Worm (Caenorhabditis elegans) whole organism, L2 larva: ENCODE results near the gene T10G3.3.

ENCODE experiments used
- lin-13 ChIP-seq: fragments of 150-350 bp; optimal IDR thresholded peaks from 2 replicates; lab custom pipeline; 2014; ENCODE audit warnings: missing biosample characterization, missing genetic modification reagents, missing genetic modification characterization
- lsy-2 ChIP-seq, 2 experiments: fragments of 150-350 bp in 1 of 2; sonication (generic microtip) in 1 of 2; optimal IDR thresholded peaks; 2 replicates each; lab custom pipeline; 2014 to 2017; ENCODE audit warnings: missing biosample characterization in 2 of 2, missing genetic modification characterization in 2 of 2
- mdl-1 ChIP-seq, 2 experiments: fragments of 150-350 bp in 1 of 2; sonication (generic microtip) in 1 of 2; optimal IDR thresholded peaks; 2 replicates each; lab custom pipeline; 2017; ENCODE audit warnings: missing biosample characterization in 2 of 2, missing genetic modification characterization in 2 of 2
- ztf-4 ChIP-seq: fragments of 150-350 bp; optimal IDR thresholded peaks from 2 replicates; lab custom pipeline; 2014; ENCODE audit warnings: missing biosample characterization, missing genetic modification characterization

DNA sequence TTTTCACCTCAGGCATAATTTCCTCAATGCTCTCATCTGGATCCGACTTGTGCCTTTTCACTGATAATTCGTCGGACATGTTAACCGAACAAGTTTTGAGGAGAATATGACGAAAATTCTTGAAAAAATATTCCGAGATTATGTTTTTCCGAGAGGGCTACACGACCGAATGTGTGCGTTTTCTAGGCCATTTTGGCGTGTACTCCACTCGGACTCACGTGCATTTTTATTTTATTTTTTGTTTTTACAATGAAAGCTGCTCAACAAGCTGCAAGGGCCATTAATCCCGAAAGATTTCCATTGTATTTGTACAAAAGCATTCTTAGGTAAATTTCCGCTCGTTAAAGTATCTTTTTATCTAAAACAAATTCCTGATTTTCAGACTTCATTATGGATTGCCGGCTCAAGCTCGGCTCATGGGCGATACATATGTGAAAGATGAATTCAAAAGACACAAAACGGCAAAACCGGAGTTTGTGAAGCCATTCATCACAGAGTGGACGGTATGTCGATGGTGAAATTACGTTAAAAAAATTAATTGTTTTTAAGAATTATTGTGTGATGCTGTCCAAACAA is 21.7 kb downstream of the T10G3.3 start, which contains the start of the genes F25H9.6 and F25H9.7:
- TF ChIP-seq ztf-4 (tag; lab: Kevin White, UChicago) (peak; percentile 44), lin-13 (GFP tag; lab: Kevin White, UChicago) (peak; percentile 73), mdl-1 (tag; optimal IDR thresholded peaks at IDR 0.05; lab: Kevin White, UChicago) (peak; percentile 62 to 91), lsy-2 (tag; optimal IDR thresholded peaks at IDR 0.05; lab: Kevin White, UChicago) (peak; percentile 72 to 89)
